Fruit fly (Drosophila melanogaster): Measurements from ENCODE around the gene fipi.

fipi gene

dm6 chr2L:4838494-4839320, 44.9 kb upstream of the fipi start (continued):
- no peak for TF ChIP-seq Hand (GFP tag; optimal IDR thresholded peaks at IDR 0.05)
- peak; percentile 97 for TF ChIP-seq onecut (GFP tag; IDR thresholded peaks at IDR 0.05)
- no peak for TF ChIP-seq CG12391 (tag; optimal IDR thresholded peaks at IDR 0.05)
- no peak for TF ChIP-seq cwo (GFP tag; optimal IDR thresholded peaks at IDR 0.05)
- no peak for TF ChIP-seq CG12769 (tag; optimal IDR thresholded peaks at IDR 0.05)
- TF ChIP-seq ap (GFP tag; IDR thresholded peaks at IDR 0.05) = peak; percentile 35; the same call in 1 of the 2 replicates
- no peak for TF ChIP-seq CG3065 (GFP tag; optimal IDR thresholded peaks at IDR 0.05)
- peak; percentile 48 for TF ChIP-seq CG15696 (tag; optimal IDR thresholded peaks at IDR 0.05)
- TF ChIP-seq CG17829 (tag; optimal IDR thresholded peaks at IDR 0.05) = no peak
- peak; percentile 65 for TF ChIP-seq Med (GFP tag)
- TF ChIP-seq Dref (GFP tag; IDR thresholded peaks at IDR 0.05) = no peak
- peak; percentile 11 for TF ChIP-seq sqz (GFP tag; optimal IDR thresholded peaks at IDR 0.05)
- no peak for TF ChIP-seq CG13775 (GFP tag; optimal IDR thresholded peaks at IDR 0.05)
- TF ChIP-seq Camta (GFP tag; optimal IDR thresholded peaks at IDR 0.05) = no peak
- TF ChIP-seq PHDP (tag; optimal IDR thresholded peaks at IDR 0.05) = peak; percentile 19
- TF ChIP-seq Atf-2 (GFP tag; optimal IDR thresholded peaks at IDR 0.05) = peak; percentile 13
- TF ChIP-seq crol (GFP tag; IDR thresholded peaks at IDR 0.05) = peak; percentile 56; the same call in 1 of the 2 replicates
- peak; percentile 85 for TF ChIP-seq CG17359 (tag; optimal IDR thresholded peaks at IDR 0.05)
- peak; percentile 85 for TF ChIP-seq Asciz (GFP tag; optimal IDR thresholded peaks at IDR 0.05)
- peak; percentile 45 for TF ChIP-seq Fer3 (tag; optimal IDR thresholded peaks at IDR 0.05)
- peak; percentile 66 for TF ChIP-seq CG12071 (GFP tag; optimal IDR thresholded peaks at IDR 0.05)
- TF ChIP-seq CG18262 (tag; optimal IDR thresholded peaks at IDR 0.05) = peak; percentile 6
- peak; percentile 34 for TF ChIP-seq CG11398 (GFP tag; optimal IDR thresholded peaks at IDR 0.05)
- peak; percentile 1 for TF ChIP-seq ewg (GFP tag; optimal IDR thresholded peaks at IDR 0.05)
- TF ChIP-seq kni (GFP tag; optimal IDR thresholded peaks at IDR 0.05) = peak; percentile 87
- peak; percentile 22 for TF ChIP-seq exex (tag; optimal IDR thresholded peaks at IDR 0.05)
- TF ChIP-seq Lim3 (GFP tag; IDR thresholded peaks at IDR 0.05) = no peak
- TF ChIP-seq slou (GFP tag; optimal IDR thresholded peaks at IDR 0.05) = no peak
- TF ChIP-seq CG13424 (tag; optimal IDR thresholded peaks at IDR 0.05) = peak; percentile 23
- no peak for TF ChIP-seq Dip2 (GFP tag; IDR thresholded peaks at IDR 0.05)
- TF ChIP-seq CG17912 (GFP tag; optimal IDR thresholded peaks at IDR 0.05) = peak; percentile 15
- TF ChIP-seq CG17568 (GFP tag; optimal IDR thresholded peaks at IDR 0.05) = peak; percentile 59
- TF ChIP-seq CG2202 (tag; optimal IDR thresholded peaks at IDR 0.05) = peak; percentile 37
- TF ChIP-seq CG33557 (GFP tag; optimal IDR thresholded peaks at IDR 0.05) = peak; percentile 44
- no peak for TF ChIP-seq ranshi (GFP tag; IDR thresholded peaks at IDR 0.05)
- no peak for TF ChIP-seq corto (GFP tag; optimal IDR thresholded peaks at IDR 0.05)
- TF ChIP-seq pfk (GFP tag; optimal IDR thresholded peaks at IDR 0.05) = peak; percentile 47
- TF ChIP-seq CG6689 (GFP tag; IDR thresholded peaks at IDR 0.05) = no peak
- TF ChIP-seq CG17385 (GFP tag; optimal IDR thresholded peaks at IDR 0.05) = no peak
- TF ChIP-seq lab (GFP tag; optimal IDR thresholded peaks at IDR 0.05) = peak; percentile 79
- TF ChIP-seq wek (GFP tag; optimal IDR thresholded peaks at IDR 0.05) = peak; percentile 63
- peak; percentile 38 for TF ChIP-seq CG33213 (GFP tag; optimal IDR thresholded peaks at IDR 0.05)
- peak; percentile 74 for TF ChIP-seq cg (GFP tag; optimal IDR thresholded peaks at IDR 0.05)
- TF ChIP-seq CG10431 (GFP tag; optimal IDR thresholded peaks at IDR 0.05) = peak; percentile 65
- TF ChIP-seq CG17186 (GFP tag; optimal IDR thresholded peaks at IDR 0.05) = peak; percentile 15
- TF ChIP-seq ci (GFP tag; IDR thresholded peaks at IDR 0.05) = peak; percentile 58; the same call in 2 of the 3 replicates
- no peak for TF ChIP-seq Hey (tag; optimal IDR thresholded peaks at IDR 0.05)
- peak; percentile 18 for TF ChIP-seq TFAM (GFP tag; optimal IDR thresholded peaks at IDR 0.05)
